Worm (Caenorhabditis elegans) whole organism, early embryonic: ENCODE results near the gene C38H2.2.

ENCODE experiments used
- ama-1 ChIP-seq: fragments of 150-350 bp; optimal IDR thresholded peaks from 2 replicates; lab custom pipeline; 2014
- ceh-36 ChIP-seq: sonication (generic microtip); optimal IDR thresholded peaks from 2 replicates; lab custom pipeline; 2016; ENCODE audit warnings: missing genetic modification characterization, inconsistent platforms, missing compliant biosample characterization
- pes-1 ChIP-seq: fragments of 200-800 bp; sonication (Bioruptor generic); IDR thresholded peaks from 2 replicates; pipeline ENCODE4 v1.3.6; 2022; ENCODE audit warnings: missing genetic modification reagents, missing genetic modification characterization, missing compliant biosample characterization

DNA sequence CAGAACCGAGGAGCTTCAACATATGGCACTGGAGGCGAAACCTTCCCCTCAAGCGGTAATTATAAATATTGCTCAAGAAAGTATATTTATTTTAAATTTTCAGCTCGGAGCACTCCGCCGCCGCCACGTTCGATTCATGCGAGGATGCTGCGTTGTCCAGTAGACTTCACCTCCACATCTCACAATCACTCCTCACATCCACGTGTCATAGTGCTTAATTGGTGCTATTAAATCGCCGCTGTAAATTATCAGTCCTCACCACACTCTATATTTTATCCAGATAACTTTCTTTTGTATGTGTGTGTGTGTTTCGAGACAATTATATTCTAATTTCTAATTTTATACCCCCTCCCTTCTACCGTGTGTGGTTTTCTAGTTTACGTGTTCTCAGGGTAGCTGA, 27.0 kb upstream of the C38H2.2 start:
- no peak for TF ChIP-seq ceh-36 (tag; lab: Kevin White, UChicago)
- TF ChIP-seq ama-1 (lab: Kevin White, UChicago), result no peak
- TF ChIP-seq pes-1 (GFP tag; lab: Robert Waterston, UW), result no peak
